Worm (Caenorhabditis elegans) whole organism, L2 larva: Measurements from ENCODE around the gene serp-1.1.

Experiments used
- C34F6.9 ChIP-seq: fragments of 150-350 bp; optimal IDR thresholded peaks from 2 replicates; lab custom pipeline; 2014; ENCODE audit warnings: missing biosample characterization, missing genetic modification characterization
- alr-1 ChIP-seq: fragments of 150-350 bp; optimal IDR thresholded peaks from 2 replicates; lab custom pipeline; 2014; ENCODE audit warnings: missing biosample characterization, missing genetic modification characterization
- dmd-4 ChIP-seq: sonication (generic microtip); optimal IDR thresholded peaks from 2 replicates; lab custom pipeline; 2017; ENCODE audit warnings: missing biosample characterization, missing genetic modification characterization
- elt-3 ChIP-seq: sonication (generic microtip); optimal IDR thresholded peaks from 2 replicates; lab custom pipeline; 2017; ENCODE audit warnings: missing biosample characterization, missing genetic modification characterization
- gmeb-1 ChIP-seq: fragments of 150-350 bp; optimal IDR thresholded peaks from 2 replicates; lab custom pipeline; 2014; ENCODE audit warnings: missing biosample characterization, missing genetic modification characterization
- lin-13 ChIP-seq: fragments of 150-350 bp; optimal IDR thresholded peaks from 2 replicates; lab custom pipeline; 2014; ENCODE audit warnings: missing biosample characterization, missing genetic modification reagents, missing genetic modification characterization
- nhr-11 ChIP-seq: fragments of 150-350 bp; optimal IDR thresholded peaks from 2 replicates; lab custom pipeline; 2014; ENCODE audit warnings: missing biosample characterization, missing genetic modification characterization
- nhr-12 ChIP-seq: fragments of 150-350 bp; optimal IDR thresholded peaks from 2 replicates; lab custom pipeline; 2014; ENCODE audit warnings: missing biosample characterization, missing genetic modification characterization
- nhr-237 ChIP-seq: fragments of 150-350 bp; optimal IDR thresholded peaks from 2 replicates; lab custom pipeline; 2014; ENCODE audit warnings: missing biosample characterization, missing genetic modification characterization
- nhr-77 ChIP-seq: fragments of 150-350 bp; optimal IDR thresholded peaks from 2 replicates; lab custom pipeline; 2014; ENCODE audit warnings: missing biosample characterization, missing genetic modification characterization
- unc-39 ChIP-seq: fragments of 150-350 bp; optimal IDR thresholded peaks from 2 replicates; lab custom pipeline; 2014; ENCODE audit warnings: missing biosample characterization, missing genetic modification characterization
- unc-62 ChIP-seq: fragments of 150-350 bp; optimal IDR thresholded peaks from 2 replicates; lab custom pipeline; 2014; ENCODE audit warnings: missing biosample characterization, missing genetic modification reagents, missing genetic modification characterization

- TF ChIP-seq nhr-77 (tag; lab: Kevin White, UChicago) (no peak), nhr-11 (no peak), nhr-237 (tag; lab: Kevin White, UChicago) (no peak), unc-62 (GFP tag; lab: Kevin White, UChicago) (no peak), nhr-12 (tag; lab: Kevin White, UChicago) (no peak), lin-13 (no peak), alr-1 (tag; lab: Kevin White, UChicago) (no peak), unc-39 (no peak), C34F6.9 (tag; lab: Kevin White, UChicago) (no peak), dmd-4 (tag; lab: Kevin White, UChicago) (no peak), gmeb-1 (no peak), elt-3 (tag; lab: Kevin White, UChicago) (no peak)
These were observed 41.8 kb upstream of the serp-1.1 start, which contains the start of gene Y7A5A.6 for ce11 chrX:15799595-15799994.
